Worm (Caenorhabditis elegans) whole organism, midembryonic: Measurements from ENCODE around the gene F43E2.11.

Experiments used
- med-1 ChIP-seq: sonication (generic microtip); optimal IDR thresholded peaks from 2 replicates; lab custom pipeline; 2017; ENCODE audit warnings: missing genetic modification characterization, mild to moderate bottlenecking, missing compliant biosample characterization, antibody characterized with exemption, missing genetic modification reagents; ENCODE audit not compliant: insufficient read depth
- ref-1 ChIP-seq: fragments of 200-800 bp; sonication (Bioruptor generic); conservative IDR thresholded peaks from 2 replicates; pipeline ENCODE4 v1.3.6; 2022; ENCODE audit warnings: missing genetic modification reagents, missing genetic modification characterization, missing compliant biosample characterization

DNA sequence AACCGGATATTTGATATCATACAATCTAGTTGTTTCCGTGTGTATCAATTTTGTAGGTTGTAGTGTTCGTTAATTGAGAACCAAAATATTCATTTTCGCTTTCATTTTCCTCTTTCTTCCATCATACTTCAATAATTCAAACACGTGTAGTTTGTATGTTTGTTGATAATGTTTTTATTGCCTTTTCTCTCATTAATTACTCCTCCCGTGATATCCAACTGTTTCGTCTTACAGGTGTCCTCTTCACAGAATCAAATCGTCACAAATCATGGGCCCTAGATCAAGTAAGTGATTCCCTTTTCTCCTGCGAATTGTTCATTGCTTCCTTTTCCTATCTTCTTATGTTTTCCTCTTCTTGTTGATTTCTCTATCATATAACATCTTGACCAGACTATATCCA lies 31.1 kb downstream of the F43E2.11 start, which contains the start of gene nhr-21:
- TF ChIP-seq med-1 (GFP tag; lab: Kevin White, UChicago): no peak
- no peak for TF ChIP-seq ref-1 (GFP tag; lab: Robert Waterston, UW)
